Fruit fly (Drosophila melanogaster) whole organism, embryonic: ENCODE measurements around the gene CG2493.

Experiments used
- Abd-B ChIP-seq: fragments of 200-800 bp; sonication (Bioruptor generic); optimal IDR thresholded peaks from 2 replicates; lab custom pipeline; 2018; ENCODE audit warnings: missing biosample characterization, mild to moderate bottlenecking, missing genetic modification characterization, moderate library complexity
- B-H2 ChIP-seq: fragments of 200-800 bp; sonication (Bioruptor generic); optimal IDR thresholded peaks from 2 replicates; lab custom pipeline; 2018; ENCODE audit warnings: missing biosample characterization, mild to moderate bottlenecking, missing genetic modification characterization
- CG10209 ChIP-seq: fragments of 200-800 bp; sonication (Bioruptor generic); optimal IDR thresholded peaks from 3 replicates; lab custom pipeline; 2017; ENCODE audit warnings: missing biosample characterization, mild to moderate bottlenecking, missing genetic modification characterization, missing genetic modification reagents
- CG1024 ChIP-seq: fragments of 200-800 bp; sonication (Bioruptor generic); IDR thresholded peaks from 2 replicates; pipeline ENCODE4 v1.3.6; 2022; ENCODE audit warnings: missing biosample characterization, missing genetic modification characterization
- CG10366 ChIP-seq: fragments of 200-800 bp; sonication (Bioruptor generic); IDR thresholded peaks from 2 replicates; pipeline ENCODE4 v1.3.6; 2022; ENCODE audit warnings: missing biosample characterization, missing genetic modification characterization
- CG12104 ChIP-seq: fragments of 200-800 bp; sonication (Bioruptor generic); optimal IDR thresholded peaks from 3 replicates; lab custom pipeline; 2016; ENCODE audit warnings: missing biosample characterization, missing genetic modification characterization
- CG12155 ChIP-seq: fragments of 200-800 bp; sonication (Bioruptor generic); optimal IDR thresholded peaks from 3 replicates; lab custom pipeline; 2016; ENCODE audit warnings: missing biosample characterization, missing genetic modification characterization
- CG12236 ChIP-seq: fragments of 200-800 bp; sonication (Bioruptor generic); optimal IDR thresholded peaks from 2 replicates; lab custom pipeline; 2016; ENCODE audit warnings: missing biosample characterization, missing genetic modification characterization
- CG14050 ChIP-seq: fragments of 200-800 bp; sonication (Bioruptor generic); IDR thresholded peaks from 3 replicates; pipeline ENCODE4 v1.3.6; 2022; ENCODE audit warnings: missing biosample characterization, missing genetic modification characterization
- CG14860 ChIP-seq: fragments of 200-800 bp; sonication (Bioruptor generic); IDR thresholded peaks from 3 replicates; pipeline ENCODE4 v1.3.6; 2022; ENCODE audit warnings: missing biosample characterization, missing genetic modification characterization; ENCODE audit not compliant: partially characterized antibody
- CG15011 ChIP-seq: fragments of 200-800 bp; sonication (Bioruptor generic); optimal IDR thresholded peaks from 3 replicates; lab custom pipeline; 2018; ENCODE audit warnings: missing biosample characterization, mild to moderate bottlenecking, missing genetic modification characterization
- CG1529 ChIP-seq: fragments of 200-800 bp; sonication (Bioruptor generic); optimal IDR thresholded peaks from 3 replicates; lab custom pipeline; 2018; ENCODE audit warnings: missing biosample characterization, missing genetic modification characterization
- CG16815 ChIP-seq: fragments of 200-800 bp; sonication (Bioruptor generic); optimal IDR thresholded peaks from 3 replicates; lab custom pipeline; 2017; ENCODE audit warnings: missing biosample characterization, mild to moderate bottlenecking, missing genetic modification characterization
- CG17359 ChIP-seq: fragments of 200-800 bp; sonication (Bioruptor generic); optimal IDR thresholded peaks from 3 replicates; lab custom pipeline; 2018; ENCODE audit warnings: missing biosample characterization, mild to moderate bottlenecking, missing genetic modification characterization, moderate library complexity
- CG17802 ChIP-seq: fragments of 200-800 bp; sonication (Bioruptor generic); optimal IDR thresholded peaks from 2 replicates; lab custom pipeline; 2018; ENCODE audit warnings: missing biosample characterization, mild to moderate bottlenecking, missing genetic modification characterization, moderate library complexity
- CG30020 ChIP-seq: fragments of 200-800 bp; optimal IDR thresholded peaks from 2 replicates; lab custom pipeline; 2019; ENCODE audit warnings: missing biosample characterization, mild to moderate bottlenecking, missing genetic modification characterization, moderate library complexity
- CG5245 ChIP-seq: fragments of 200-800 bp; sonication (Bioruptor generic); optimal IDR thresholded peaks from 3 replicates; lab custom pipeline; 2016; ENCODE audit warnings: missing biosample characterization, missing genetic modification characterization
- CG6272 ChIP-seq: fragments of 200-800 bp; sonication (Bioruptor generic); IDR thresholded peaks from 2 replicates; pipeline ENCODE4 v1.3.6; 2022; ENCODE audit warnings: missing biosample characterization, missing genetic modification characterization
- CG6683 ChIP-seq: fragments of 200-800 bp; sonication (Bioruptor generic); optimal IDR thresholded peaks from 2 replicates; lab custom pipeline; 2017; ENCODE audit warnings: missing biosample characterization, mild to moderate bottlenecking, missing genetic modification characterization, missing genetic modification reagents
- CG7556 ChIP-seq: fragments of 200-800 bp; sonication (Bioruptor generic); optimal IDR thresholded peaks from 2 replicates; lab custom pipeline; 2017; ENCODE audit warnings: missing biosample characterization, mild to moderate bottlenecking, missing genetic modification characterization
- CG7987 ChIP-seq: fragments of 200-800 bp; sonication (Bioruptor generic); optimal IDR thresholded peaks from 2 replicates; lab custom pipeline; 2018; ENCODE audit warnings: missing biosample characterization, mild to moderate bottlenecking, missing genetic modification characterization, moderate library complexity
- CG8089 ChIP-seq: fragments of 200-800 bp; sonication (Bioruptor generic); optimal IDR thresholded peaks from 3 replicates; lab custom pipeline; 2016; ENCODE audit warnings: missing biosample characterization, missing genetic modification characterization
- CG9932 ChIP-seq: fragments of 200-800 bp; sonication (Bioruptor generic); IDR thresholded peaks from 2 replicates; pipeline ENCODE4 v1.3.6; 2022; ENCODE audit warnings: missing biosample characterization, missing genetic modification characterization
- CrebB ChIP-seq: fragments of 200-800 bp; sonication (Bioruptor generic); optimal IDR thresholded peaks from 3 replicates; lab custom pipeline; 2018; ENCODE audit warnings: missing biosample characterization, mild to moderate bottlenecking, missing genetic modification characterization
- E2f1 ChIP-seq: fragments of 200-800 bp; sonication (Bioruptor generic); IDR thresholded peaks from 2 replicates; pipeline ENCODE4 v1.3.6; 2022; ENCODE audit warnings: missing biosample characterization, missing genetic modification characterization
- Eip74EF ChIP-seq, 2 experiments: fragments of 200-800 bp in 1 of 2; fragments of >200 bp in 1 of 2; sonication (Bioruptor generic) in 1 of 2; optimal IDR thresholded peaks; 2 replicates each; lab custom pipeline; 2017 to 2019; ENCODE audit warnings: missing biosample characterization in 2 of 2, missing genetic modification characterization in 2 of 2, mild to moderate bottlenecking in 1 of 2, moderate library complexity in 1 of 2
- Ets65A ChIP-seq: fragments of 200-800 bp; sonication (Bioruptor generic); peaks from one replicate; lab custom pipeline; 2016; ENCODE audit warnings: missing biosample characterization, missing genetic modification characterization
- Hmr ChIP-seq: fragments of 200-800 bp; sonication (Bioruptor generic); optimal IDR thresholded peaks from 3 replicates; lab custom pipeline; 2017; ENCODE audit warnings: mild to moderate bottlenecking, missing biosample characterization, missing genetic modification reagents, missing genetic modification characterization
- Hr51 ChIP-seq, 2 experiments: fragments of 200-800 bp; sonication (Bioruptor generic); optimal IDR thresholded peaks; 2 replicates in 1 of 2; 3 replicates in 1 of 2; lab custom pipeline; 2016 to 2018; ENCODE audit warnings: missing biosample characterization in 2 of 2, missing genetic modification characterization in 2 of 2, mild to moderate bottlenecking in 1 of 2, moderate library complexity in 1 of 2
- NC2α ChIP-seq: fragments of 200-800 bp; sonication (Bioruptor generic); optimal IDR thresholded peaks from 2 replicates; lab custom pipeline; 2016; ENCODE audit warnings: missing biosample characterization, missing genetic modification characterization
- PHDP ChIP-seq: fragments of 200-800 bp; sonication (Bioruptor generic); optimal IDR thresholded peaks from 3 replicates; lab custom pipeline; 2018; ENCODE audit warnings: missing biosample characterization, mild to moderate bottlenecking, missing genetic modification characterization, moderate library complexity
- Six4 ChIP-seq: fragments of 200-800 bp; sonication (Bioruptor generic); optimal IDR thresholded peaks from 2 replicates; lab custom pipeline; 2016; ENCODE audit warnings: missing biosample characterization, missing genetic modification characterization
- Sox102F ChIP-seq: fragments of 200-800 bp; sonication (Bioruptor generic); optimal IDR thresholded peaks from 2 replicates; lab custom pipeline; 2018; ENCODE audit warnings: missing biosample characterization, mild to moderate bottlenecking, missing genetic modification characterization, moderate library complexity
- Taf1 ChIP-seq: fragments of 200-800 bp; sonication (Bioruptor generic); IDR thresholded peaks from 2 replicates; pipeline ENCODE4 v1.3.6; 2022; ENCODE audit warnings: missing biosample characterization, missing genetic modification characterization
- Usf ChIP-seq: fragments of 200-800 bp; sonication (Bioruptor generic); optimal IDR thresholded peaks from 2 replicates; lab custom pipeline; 2017; ENCODE audit warnings: missing genotype, missing biosample characterization, missing genetic modification characterization
- ash1 ChIP-seq: fragments of 200-800 bp; sonication (Bioruptor generic); optimal IDR thresholded peaks from 2 replicates; lab custom pipeline; 2018; ENCODE audit warnings: missing biosample characterization, mild to moderate bottlenecking, missing genetic modification characterization
- chif ChIP-seq, 2 experiments: fragments of 200-800 bp; sonication (Bioruptor generic); optimal IDR thresholded peaks; 3 replicates each; lab custom pipeline; 2016; ENCODE audit warnings: missing biosample characterization in 2 of 2, missing genetic modification characterization in 2 of 2
- chinmo ChIP-seq: fragments of 200-800 bp; sonication (Bioruptor generic); IDR thresholded peaks from 4 replicates; pipeline ENCODE4 v1.3.6; 2022; ENCODE audit warnings: missing biosample characterization, missing genetic modification characterization; ENCODE audit not compliant: partially characterized antibody
- da ChIP-seq: fragments of 200-800 bp; sonication (Bioruptor generic); optimal IDR thresholded peaks from 2 replicates; lab custom pipeline; 2016; ENCODE audit warnings: missing biosample characterization, missing genetic modification characterization
- gfzf ChIP-seq: fragments of 200-800 bp; sonication (Bioruptor generic); optimal IDR thresholded peaks from 2 replicates; lab custom pipeline; 2016; ENCODE audit warnings: missing biosample characterization, mild to moderate bottlenecking, missing genetic modification characterization, moderate library complexity
- gt ChIP-seq: fragments of 200-800 bp; sonication (Bioruptor generic); IDR thresholded peaks from 2 replicates; pipeline ENCODE4 v1.3.6; 2022; ENCODE audit warnings: missing biosample characterization, missing genetic modification characterization
- lov ChIP-seq, 2 experiments: fragments of 200-800 bp in 1 of 2; fragments of >200 bp in 1 of 2; sonication (Bioruptor generic) in 1 of 2; IDR thresholded peaks in 1 of 2; optimal IDR thresholded peaks in 1 of 2; 2 replicates in 1 of 2; 3 replicates in 1 of 2; pipeline versions ENCODE4 v1.3.6 to Lab custom; 2017 to 2022; ENCODE audit warnings: missing biosample characterization in 1 of 2, missing genetic modification characterization in 1 of 2
- pb ChIP-seq: fragments of 200-800 bp; sonication (Bioruptor generic); optimal IDR thresholded peaks from 3 replicates; lab custom pipeline; 2016; ENCODE audit warnings: missing biosample characterization, missing genetic modification characterization
- seq ChIP-seq: fragments of 200-800 bp; sonication (Bioruptor generic); IDR thresholded peaks from 2 replicates; pipeline ENCODE4 v1.3.6; 2022; ENCODE audit warnings: missing biosample characterization, missing genetic modification characterization
- ssp ChIP-seq: fragments of 200-800 bp; sonication (Bioruptor generic); IDR thresholded peaks from 2 replicates; pipeline ENCODE4 v1.3.6; 2022; ENCODE audit warnings: missing biosample characterization, missing genetic modification characterization
- ttk ChIP-seq: fragments of 200-800 bp; sonication (Bioruptor generic); IDR thresholded peaks from 2 replicates; pipeline ENCODE4 v2.1.2; 2022; ENCODE audit warnings: missing biosample characterization, missing genetic modification characterization
- usp ChIP-seq: fragments of >200 bp; optimal IDR thresholded peaks from 2 replicates; lab custom pipeline; 2017; ENCODE audit warnings: missing biosample characterization, missing genetic modification characterization
- vfl ChIP-seq: fragments of 200-800 bp; sonication (Bioruptor generic); optimal IDR thresholded peaks from 2 replicates; lab custom pipeline; 2016; ENCODE audit warnings: missing biosample characterization, missing genetic modification characterization
- wek ChIP-seq: fragments of 200-800 bp; sonication (Bioruptor generic); optimal IDR thresholded peaks from 3 replicates; lab custom pipeline; 2018; ENCODE audit warnings: missing biosample characterization, mild to moderate bottlenecking, missing genetic modification characterization, moderate library complexity
- yki ChIP-seq: fragments of >200 bp; optimal IDR thresholded peaks from 3 replicates; lab custom pipeline; 2018

CG2493 gene

dm6 chr2L:20417597-20418286 lies 45.5 kb downstream of the CG2493 start (continued):
- no peak for TF ChIP-seq CG12104 (GFP tag; lab: Kevin White, UChicago)
- no peak for TF ChIP-seq CG1024 (GFP tag; lab: Robert Waterston, UW)
- TF ChIP-seq CG6683 (GFP tag; lab: Kevin White, UChicago), result no peak
- TF ChIP-seq CG10366 (GFP tag; lab: Robert Waterston, UW), result no peak
- TF ChIP-seq seq, result no peak
- TF ChIP-seq CG12236 (GFP tag; lab: Kevin White, UChicago), result no peak
- TF ChIP-seq CG8089 (GFP tag; lab: Kevin White, UChicago), result no peak
- TF ChIP-seq CG30020 (tag; lab: Kevin White, UChicago), result no peak
- no peak for TF ChIP-seq CG7556 (GFP tag; lab: Kevin White, UChicago)
- peak; percentile 35; the same call in 2 of the 4 replicates for TF ChIP-seq chinmo (GFP tag; lab: Robert Waterston, UW)
- no peak for TF ChIP-seq Taf1 (GFP tag; lab: Robert Waterston, UW)
- no peak for TF ChIP-seq CG6272 (GFP tag; lab: Robert Waterston, UW)
- TF ChIP-seq pb (GFP tag; lab: Kevin White, UChicago), result no peak
- no peak for TF ChIP-seq gfzf
- no peak for TF ChIP-seq CG1529 (GFP tag; lab: Kevin White, UChicago)
- no peak for TF ChIP-seq B-H2 (GFP tag; lab: Kevin White, UChicago)
- TF ChIP-seq lov (optimal IDR thresholded peaks at IDR 0.05; lab: Kevin White, UChicago), result no peak
- no peak for TF ChIP-seq lov (GFP tag; IDR thresholded peaks at IDR 0.05; lab: Robert Waterston, UW)
- TF ChIP-seq CG9932 (GFP tag; lab: Robert Waterston, UW), result peak; percentile 52; the same call in 1 of the 2 replicates
- peak; percentile 31 for TF ChIP-seq CG17359 (tag; lab: Kevin White, UChicago)
- TF ChIP-seq PHDP (tag; lab: Kevin White, UChicago), result peak; percentile 3
- TF ChIP-seq ssp (GFP tag; lab: Robert Waterston, UW), result no peak
- no peak for TF ChIP-seq Usf (GFP tag; lab: Kevin White, UChicago)
- TF ChIP-seq Abd-B (GFP tag; lab: Kevin White, UChicago), result no peak
- no peak for TF ChIP-seq CG5245
- TF ChIP-seq yki (lab: Kevin White, UChicago), result no peak
- TF ChIP-seq ash1, result no peak
- no peak for TF ChIP-seq usp (GFP tag; lab: Kevin White, UChicago)
- TF ChIP-seq Ets65A, result no peak
- TF ChIP-seq Hr51 (GFP tag; optimal IDR thresholded peaks at IDR 0.05; lab: Kevin White, UChicago), result no peak
- no peak for TF ChIP-seq CrebB
- no peak for TF ChIP-seq Eip74EF (GFP tag; optimal IDR thresholded peaks at IDR 0.05; lab: Kevin White, UChicago)
- TF ChIP-seq ttk (GFP tag; lab: Robert Waterston, UW), result no peak
- TF ChIP-seq chif (GFP tag; optimal IDR thresholded peaks at IDR 0.05; lab: Kevin White, UChicago), result no peak
- TF ChIP-seq CG14050 (GFP tag; lab: Robert Waterston, UW), result peak; percentile 13; the same call in 1 of the 3 replicates
- no peak for TF ChIP-seq CG14860 (GFP tag; lab: Robert Waterston, UW)
- no peak for TF ChIP-seq CG17802 (tag; lab: Kevin White, UChicago)
- TF ChIP-seq gt (GFP tag; lab: Robert Waterston, UW), result no peak
- TF ChIP-seq Sox102F (GFP tag; lab: Kevin White, UChicago), result no peak
- no peak for TF ChIP-seq CG10209 (GFP tag; lab: Kevin White, UChicago)
- TF ChIP-seq CG15011, result no peak
- no peak for TF ChIP-seq vfl (GFP tag; lab: Kevin White, UChicago)
- TF ChIP-seq CG16815, result no peak
- no peak for TF ChIP-seq CG7987
- no peak for TF ChIP-seq da (GFP tag; lab: Kevin White, UChicago)
- TF ChIP-seq Six4 (GFP tag; lab: Kevin White, UChicago), result no peak
- TF ChIP-seq NC2α (GFP tag; lab: Kevin White, UChicago), result no peak
- TF ChIP-seq Hmr (GFP tag; lab: Kevin White, UChicago), result no peak
- TF ChIP-seq CG12155 (GFP tag; lab: Kevin White, UChicago), result peak; percentile 3
- no peak for TF ChIP-seq E2f1 (GFP tag; lab: Robert Waterston, UW)
- TF ChIP-seq wek (GFP tag; lab: Kevin White, UChicago), result no peak
